Fruit fly (Drosophila melanogaster) Kc167 (cell line): ENCODE measurements around the gene Nfs1.

ENCODE experiments used
- Myc ChIP-seq: fragments of >200 bp; optimal IDR thresholded peaks from 2 replicates; lab custom pipeline; 2017; ENCODE audit warnings: missing external identifiers
- h ChIP-seq: fragments of >200 bp; optimal IDR thresholded peaks from 3 replicates; lab custom pipeline; 2018; ENCODE audit warnings: missing external identifiers
- insv ChIP-seq: fragments of >200 bp; optimal IDR thresholded peaks from 3 replicates; lab custom pipeline; 2018; ENCODE audit warnings: missing external identifiers
- psq ChIP-seq: fragments of >200 bp; optimal IDR thresholded peaks from 2 replicates; lab custom pipeline; 2017; ENCODE audit warnings: missing external identifiers

DNA sequence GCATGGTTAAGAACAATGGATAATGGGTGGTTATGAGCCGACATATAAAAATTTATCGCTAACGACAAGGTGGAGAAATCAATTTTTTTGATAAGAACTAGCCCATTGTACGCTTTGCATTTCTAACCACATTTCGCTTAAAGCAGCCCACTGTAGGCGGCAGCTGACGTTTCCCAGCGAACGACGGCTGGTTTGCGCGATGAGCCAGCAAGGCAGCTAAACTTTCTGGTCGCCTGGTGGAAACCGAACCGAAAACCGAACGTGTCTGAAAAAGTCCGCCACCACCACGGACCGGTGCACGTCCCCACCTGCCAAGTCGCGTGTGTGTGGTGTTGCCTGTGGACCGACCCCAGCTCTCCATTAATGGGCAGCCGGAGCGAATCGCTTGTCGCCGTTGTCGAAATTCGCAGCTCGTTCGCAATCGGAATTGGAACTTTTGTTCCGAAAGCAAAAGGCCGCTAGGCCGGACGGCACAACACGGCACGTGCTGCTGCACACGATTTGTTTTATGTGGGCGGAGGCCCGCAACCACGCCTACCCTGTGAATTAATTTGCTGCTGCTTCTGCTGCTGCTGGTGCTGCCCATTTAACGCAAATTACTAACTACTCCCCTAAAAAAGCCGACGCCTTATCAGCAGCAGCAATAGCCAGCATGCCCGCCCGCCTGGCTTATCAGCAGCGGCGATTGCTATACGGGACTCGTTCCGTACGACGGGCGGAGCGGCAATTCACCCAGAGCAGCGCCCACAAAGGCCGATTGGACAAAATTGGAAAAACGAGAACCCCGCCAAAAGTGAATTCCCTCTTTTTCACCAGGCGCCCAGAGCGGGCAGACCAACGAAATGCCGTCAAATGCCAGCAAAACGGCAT is 3.7 kb downstream of the Nfs1 start:
- TF ChIP-seq psq (lab: Kevin White, UChicago) = no peak
- TF ChIP-seq h (lab: Kevin White, UChicago) = no peak
- TF ChIP-seq insv (lab: Kevin White, UChicago) = no peak
- no peak for TF ChIP-seq Myc
